Fruit fly (Drosophila melanogaster) whole organism, prepupa: ENCODE data around the gene Octbeta1R.
A peak's percentile ranks its signal among the peaks of the same experiment; 100 is the strongest.

ENCODE experiments used
- Blimp-1 ChIP-seq: fragments of 200-800 bp; sonication (Bioruptor generic); optimal IDR thresholded peaks from 3 replicates; lab custom pipeline; 2017; ENCODE audit warnings: missing biosample characterization, missing genetic modification characterization, mild to moderate bottlenecking, moderate library complexity, missing genetic modification reagents
- CG10631 ChIP-seq: fragments of 200-800 bp; sonication (Bioruptor generic); optimal IDR thresholded peaks from 2 replicates; lab custom pipeline; 2016; ENCODE audit warnings: missing biosample characterization, missing genetic modification characterization
- CG10669 ChIP-seq: fragments of 200-800 bp; sonication (Bioruptor generic); optimal IDR thresholded peaks from 3 replicates; lab custom pipeline; 2018; ENCODE audit warnings: missing biosample characterization, mild to moderate bottlenecking, missing genetic modification characterization, moderate library complexity
- CG11762 ChIP-seq: fragments of 200-800 bp; sonication (Bioruptor generic); optimal IDR thresholded peaks from 3 replicates; lab custom pipeline; 2016; ENCODE audit warnings: missing biosample characterization, missing genetic modification characterization; ENCODE audit not compliant: insufficient read depth
- CG11902 ChIP-seq: fragments of 200-800 bp; sonication (Bioruptor generic); optimal IDR thresholded peaks from 3 replicates; lab custom pipeline; 2016; ENCODE audit warnings: missing biosample characterization, missing genetic modification characterization
- CG1621 ChIP-seq: fragments of 200-800 bp; sonication (Bioruptor generic); optimal IDR thresholded peaks from 3 replicates; lab custom pipeline; 2018; ENCODE audit warnings: missing biosample characterization, mild to moderate bottlenecking, missing genetic modification characterization
- CG16779 ChIP-seq: fragments of 200-800 bp; sonication (Bioruptor generic); optimal IDR thresholded peaks from 3 replicates; lab custom pipeline; 2017; ENCODE audit warnings: missing biosample characterization, mild to moderate bottlenecking, missing genetic modification characterization
- CG3032 ChIP-seq: fragments of 200-800 bp; optimal IDR thresholded peaks from 2 replicates; lab custom pipeline; 2019; ENCODE audit warnings: missing biosample characterization, mild to moderate bottlenecking, missing genetic modification characterization, moderate library complexity
- CG31627 ChIP-seq: fragments of 200-800 bp; sonication (Bioruptor generic); optimal IDR thresholded peaks from 3 replicates; lab custom pipeline; 2016; ENCODE audit warnings: missing biosample characterization, missing genetic modification characterization
- CG32006 ChIP-seq: fragments of 200-800 bp; sonication (Bioruptor generic); optimal IDR thresholded peaks from 3 replicates; lab custom pipeline; 2017; ENCODE audit warnings: missing biosample characterization, mild to moderate bottlenecking, missing genetic modification characterization
- CG34406 ChIP-seq: fragments of 200-800 bp; sonication (Bioruptor generic); optimal IDR thresholded peaks from 3 replicates; lab custom pipeline; 2016; ENCODE audit warnings: missing biosample characterization, missing genetic modification characterization
- CG3919 ChIP-seq: fragments of 200-800 bp; sonication (Bioruptor generic); optimal IDR thresholded peaks from 3 replicates; lab custom pipeline; 2016; ENCODE audit warnings: missing biosample characterization, missing genetic modification characterization
- CG4318 ChIP-seq: fragments of 200-800 bp; sonication (Bioruptor generic); optimal IDR thresholded peaks from 3 replicates; lab custom pipeline; 2017; ENCODE audit warnings: missing biosample characterization, mild to moderate bottlenecking, missing genetic modification characterization
- CG6163 ChIP-seq: fragments of 200-800 bp; sonication (Bioruptor generic); IDR thresholded peaks from 3 replicates; pipeline ENCODE4 v1.3.6; 2022; ENCODE audit warnings: missing biosample characterization, missing genetic modification characterization
- CG6792 ChIP-seq: fragments of 200-800 bp; sonication (Bioruptor generic); optimal IDR thresholded peaks from 3 replicates; lab custom pipeline; 2016; ENCODE audit warnings: missing biosample characterization, missing genetic modification characterization
- CG6854 ChIP-seq: fragments of 200-800 bp; sonication (Bioruptor generic); optimal IDR thresholded peaks from 2 replicates; lab custom pipeline; 2017; ENCODE audit warnings: missing biosample characterization, mild to moderate bottlenecking, missing genetic modification characterization
- CG7368 ChIP-seq: fragments of 200-800 bp; sonication (Bioruptor generic); optimal IDR thresholded peaks from 3 replicates; lab custom pipeline; 2016; ENCODE audit warnings: missing biosample characterization, missing genetic modification characterization
- CG8119 ChIP-seq: fragments of 200-800 bp; sonication (Bioruptor generic); IDR thresholded peaks from 3 replicates; pipeline ENCODE4 v1.3.6; 2022; ENCODE audit warnings: missing biosample characterization, missing genetic modification characterization
- CG8319 ChIP-seq: fragments of 200-800 bp; sonication (Bioruptor generic); optimal IDR thresholded peaks from 3 replicates; lab custom pipeline; 2016; ENCODE audit warnings: missing biosample characterization, missing genetic modification characterization
- CG8632 ChIP-seq: fragments of 200-800 bp; sonication (Bioruptor generic); optimal IDR thresholded peaks from 3 replicates; lab custom pipeline; 2016; ENCODE audit warnings: missing biosample characterization, missing genetic modification characterization
- CG9139 ChIP-seq: fragments of 200-800 bp; sonication (Bioruptor generic); optimal IDR thresholded peaks from 3 replicates; lab custom pipeline; 2017; ENCODE audit warnings: missing biosample characterization, mild to moderate bottlenecking, missing genetic modification characterization
- Eip75B ChIP-seq: fragments of 200-800 bp; sonication (Bioruptor generic); optimal IDR thresholded peaks from 3 replicates; lab custom pipeline; 2016; ENCODE audit warnings: missing biosample characterization, missing genetic modification characterization
- Eip78C ChIP-seq: fragments of 200-800 bp; sonication (Bioruptor generic); peaks from one replicate; lab custom pipeline; 2016; ENCODE audit warnings: missing biosample characterization, missing genetic modification characterization
- Eip93F ChIP-seq: fragments of 200-800 bp; sonication (Bioruptor generic); optimal IDR thresholded peaks from 2 replicates; lab custom pipeline; 2016; ENCODE audit warnings: missing biosample characterization, mild to moderate bottlenecking, missing genetic modification characterization
- Ets21C ChIP-seq: fragments of 200-800 bp; sonication (Bioruptor generic); optimal IDR thresholded peaks from 3 replicates; lab custom pipeline; 2016; ENCODE audit warnings: missing biosample characterization, missing genetic modification characterization
- Ets96B ChIP-seq: fragments of 200-800 bp; optimal IDR thresholded peaks from 2 replicates; lab custom pipeline; 2019; ENCODE audit warnings: missing biosample characterization, mild to moderate bottlenecking, missing genetic modification characterization, moderate library complexity
- Gug ChIP-seq: fragments of 200-800 bp; sonication (Bioruptor generic); IDR thresholded peaks from 2 replicates; pipeline ENCODE4 v1.3.6; 2022; ENCODE audit warnings: missing biosample characterization, missing genetic modification characterization
- Lpt ChIP-seq: fragments of 200-800 bp; sonication (Bioruptor generic); optimal IDR thresholded peaks from 3 replicates; lab custom pipeline; 2016; ENCODE audit warnings: missing biosample characterization, missing genetic modification characterization
- Met ChIP-seq: fragments of 200-800 bp; sonication (Bioruptor generic); optimal IDR thresholded peaks from 3 replicates; lab custom pipeline; 2016; ENCODE audit warnings: missing biosample characterization, missing genetic modification characterization
- OdsH ChIP-seq: fragments of 200-800 bp; sonication (Bioruptor generic); optimal IDR thresholded peaks from 3 replicates; lab custom pipeline; 2016; ENCODE audit warnings: missing biosample characterization, missing genetic modification characterization
- Smox ChIP-seq: fragments of 200-800 bp; sonication (Bioruptor generic); optimal IDR thresholded peaks from 3 replicates; lab custom pipeline; 2016; ENCODE audit warnings: missing biosample characterization, missing genetic modification characterization
- Sox102F ChIP-seq: fragments of 200-800 bp; sonication (Bioruptor generic); optimal IDR thresholded peaks from 2 replicates; lab custom pipeline; 2016; ENCODE audit warnings: missing biosample characterization, mild to moderate bottlenecking, missing genetic modification characterization
- Sox14 ChIP-seq: fragments of 200-800 bp; sonication (Bioruptor generic); optimal IDR thresholded peaks from 3 replicates; lab custom pipeline; 2016; ENCODE audit warnings: missing biosample characterization, missing genetic modification characterization
- Sox15 ChIP-seq: fragments of 200-800 bp; sonication (Bioruptor generic); optimal IDR thresholded peaks from 3 replicates; lab custom pipeline; 2016; ENCODE audit warnings: missing biosample characterization, missing genetic modification characterization
- achi ChIP-seq: fragments of 200-800 bp; sonication (Bioruptor generic); optimal IDR thresholded peaks from 3 replicates; lab custom pipeline; 2016; ENCODE audit warnings: missing biosample characterization, missing genetic modification characterization
- acj6 ChIP-seq: fragments of 200-800 bp; sonication (Bioruptor generic); optimal IDR thresholded peaks from 3 replicates; lab custom pipeline; 2016; ENCODE audit warnings: missing biosample characterization, missing genetic modification characterization
- cyc ChIP-seq: fragments of 200-800 bp; sonication (Bioruptor generic); optimal IDR thresholded peaks from 3 replicates; lab custom pipeline; 2016; ENCODE audit warnings: missing biosample characterization, missing genetic modification characterization
- dsx ChIP-seq: fragments of 200-800 bp; optimal IDR thresholded peaks from 3 replicates; lab custom pipeline; 2019; ENCODE audit warnings: missing biosample characterization, mild to moderate bottlenecking, missing genetic modification characterization, moderate library complexity; ENCODE audit not compliant: poor library complexity, severe bottlenecking
- eg ChIP-seq: fragments of 200-800 bp; sonication (Bioruptor generic); IDR thresholded peaks from 3 replicates; pipeline ENCODE4 v1.3.6; 2022; ENCODE audit warnings: missing biosample characterization, missing genetic modification characterization
- esn ChIP-seq: fragments of 200-800 bp; sonication (Bioruptor generic); optimal IDR thresholded peaks from 2 replicates; lab custom pipeline; 2016; ENCODE audit warnings: missing biosample characterization, mild to moderate bottlenecking, missing genetic modification characterization, moderate library complexity
- fd85E ChIP-seq: fragments of 200-800 bp; sonication (Bioruptor generic); optimal IDR thresholded peaks from 3 replicates; lab custom pipeline; 2016; ENCODE audit warnings: missing biosample characterization, missing genetic modification characterization
- fkh ChIP-seq: fragments of 200-800 bp; sonication (Bioruptor generic); optimal IDR thresholded peaks from 3 replicates; lab custom pipeline; 2017; ENCODE audit warnings: missing biosample characterization, mild to moderate bottlenecking, missing genetic modification characterization, moderate library complexity
- lz ChIP-seq: fragments of 200-800 bp; sonication (Bioruptor generic); optimal IDR thresholded peaks from 3 replicates; lab custom pipeline; 2016; ENCODE audit warnings: missing biosample characterization, missing genetic modification characterization
- net ChIP-seq: fragments of 200-800 bp; sonication (Bioruptor generic); optimal IDR thresholded peaks from 3 replicates; lab custom pipeline; 2016; ENCODE audit warnings: missing biosample characterization, missing genetic modification characterization
- pdm3 ChIP-seq: fragments of 200-800 bp; sonication (Bioruptor generic); optimal IDR thresholded peaks from 3 replicates; lab custom pipeline; 2016; ENCODE audit warnings: missing biosample characterization, missing genetic modification characterization
- salr ChIP-seq, 2 experiments: fragments of 200-800 bp; sonication (Bioruptor generic); optimal IDR thresholded peaks; 3 replicates each; lab custom pipeline; 2016 to 2018; ENCODE audit warnings: missing biosample characterization in 2 of 2, missing genetic modification characterization in 2 of 2, mild to moderate bottlenecking in 1 of 2
- spab ChIP-seq: fragments of 200-800 bp; sonication (Bioruptor generic); optimal IDR thresholded peaks from 2 replicates; lab custom pipeline; 2017; ENCODE audit warnings: missing biosample characterization, mild to moderate bottlenecking, missing genetic modification characterization, missing genetic modification reagents
- ss ChIP-seq, 2 experiments: fragments of 200-800 bp; sonication (Bioruptor generic); optimal IDR thresholded peaks; 2 replicates in 1 of 2; 3 replicates in 1 of 2; lab custom pipeline; 2017 to 2018; ENCODE audit warnings: mild to moderate bottlenecking in 2 of 2, missing biosample characterization in 2 of 2, missing genetic modification characterization in 2 of 2, moderate library complexity in 1 of 2
- svp ChIP-seq: fragments of 200-800 bp; sonication (Bioruptor generic); peaks from one replicate; lab custom pipeline; 2016; ENCODE audit warnings: missing biosample characterization, missing genetic modification characterization
- topi ChIP-seq: fragments of 200-800 bp; sonication (Bioruptor generic); optimal IDR thresholded peaks from 3 replicates; lab custom pipeline; 2016; ENCODE audit warnings: missing biosample characterization, missing genetic modification characterization

Octbeta1R gene

DNA sequence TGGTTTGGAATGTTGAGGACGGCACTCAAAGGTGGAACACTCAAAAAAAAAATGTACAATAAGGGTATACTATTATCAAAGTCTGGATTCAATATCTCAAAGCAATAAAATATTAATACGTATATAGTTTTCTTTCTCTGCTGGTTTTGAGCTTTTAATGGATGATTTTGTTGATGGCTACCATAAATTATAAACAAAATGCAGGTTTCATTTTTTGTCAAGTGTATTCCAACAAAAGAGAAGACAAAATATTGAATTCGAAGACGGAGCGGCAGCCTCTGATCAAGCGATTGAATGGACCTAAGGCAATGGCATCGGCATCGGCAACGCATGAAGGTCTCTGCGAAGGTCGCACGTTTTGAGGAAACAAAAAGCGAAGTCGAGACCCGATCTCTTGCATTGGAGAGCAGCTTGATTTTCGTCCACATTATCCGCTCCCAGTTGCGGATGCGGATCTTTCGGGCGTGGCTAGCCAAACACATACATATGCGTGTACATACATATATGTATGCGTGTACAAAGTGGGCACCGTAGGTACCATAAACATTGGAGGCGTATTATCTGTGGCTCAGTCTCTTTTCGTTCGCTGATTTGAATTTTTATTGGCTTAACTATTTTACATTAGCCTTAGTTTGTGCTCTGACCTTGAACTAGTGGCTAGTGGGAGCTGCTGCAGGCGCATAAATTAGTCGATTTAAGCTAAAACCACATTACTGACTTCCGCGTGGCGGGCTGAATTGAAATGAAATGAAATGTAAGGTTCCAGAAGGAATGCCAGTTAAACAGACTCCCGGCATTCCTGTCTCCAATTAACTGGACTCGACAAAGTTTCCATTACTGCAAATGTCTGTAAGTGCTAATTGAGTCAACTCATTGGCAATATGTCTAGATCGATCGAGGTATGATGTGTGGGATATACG lies 39.7 kb downstream of the Octbeta1R start:
- TF ChIP-seq CG9139 (GFP tag; lab: Kevin White, UChicago) = peak; percentile 47
- peak; percentile 73 for TF ChIP-seq CG6792 (GFP tag; lab: Kevin White, UChicago)
- TF ChIP-seq Lpt (GFP tag; lab: Kevin White, UChicago) = no peak
- no peak for TF ChIP-seq CG32006
- TF ChIP-seq lz (GFP tag; lab: Kevin White, UChicago) = peak; percentile 32
- TF ChIP-seq Gug = no peak
- peak; percentile 80 for TF ChIP-seq spab (GFP tag; lab: Kevin White, UChicago)
- TF ChIP-seq esn (GFP tag; lab: Kevin White, UChicago) = peak; percentile 51
- TF ChIP-seq topi (GFP tag; lab: Kevin White, UChicago) = peak; percentile 50
- peak; percentile 66 for TF ChIP-seq OdsH (GFP tag; lab: Kevin White, UChicago)
- TF ChIP-seq CG16779 (tag; lab: Kevin White, UChicago) = peak; percentile 32
- TF ChIP-seq Blimp-1 = no peak
- peak; percentile 28 for TF ChIP-seq CG31627 (GFP tag; lab: Kevin White, UChicago)
- TF ChIP-seq Eip93F (GFP tag; lab: Kevin White, UChicago) = no peak
- peak; percentile 85 for TF ChIP-seq Ets96B (tag; lab: Kevin White, UChicago)
- peak; percentile 46 for TF ChIP-seq net (GFP tag; lab: Kevin White, UChicago)
- TF ChIP-seq CG10669 (GFP tag; lab: Kevin White, UChicago) = peak; percentile 79
- peak; percentile 72 for TF ChIP-seq CG34406 (GFP tag; lab: Kevin White, UChicago)
- no peak for TF ChIP-seq CG8119 (GFP tag; lab: Robert Waterston, UW)
- TF ChIP-seq eg = no peak
- TF ChIP-seq CG3919 (GFP tag; lab: Kevin White, UChicago) = peak; percentile 79
- peak; percentile 57 for TF ChIP-seq Met (GFP tag; lab: Kevin White, UChicago)
- peak; percentile 71 for TF ChIP-seq achi (GFP tag; lab: Kevin White, UChicago)
- TF ChIP-seq Sox15 (GFP tag; lab: Kevin White, UChicago) = peak; percentile 57
- TF ChIP-seq CG6854 = no peak
- peak; percentile 79 for TF ChIP-seq dsx
- peak; percentile 58 for TF ChIP-seq CG11762 (GFP tag; lab: Kevin White, UChicago)
- peak; percentile 74 for TF ChIP-seq CG8632 (GFP tag; lab: Kevin White, UChicago)
- TF ChIP-seq CG6163 (GFP tag; lab: Robert Waterston, UW) = peak; percentile 82
- TF ChIP-seq CG3032 (tag; lab: Kevin White, UChicago) = peak; percentile 82
- no peak for TF ChIP-seq fkh (GFP tag; lab: Kevin White, UChicago)
- peak; percentile 94 for TF ChIP-seq Eip78C (GFP tag; lab: Kevin White, UChicago)
- TF ChIP-seq pdm3 (GFP tag; lab: Kevin White, UChicago) = peak; percentile 71
- TF ChIP-seq CG1621 = peak; percentile 77
- peak; percentile 44 for TF ChIP-seq CG8319 (GFP tag; lab: Kevin White, UChicago)
- no peak for TF ChIP-seq Smox
- no peak for TF ChIP-seq Ets21C (GFP tag; lab: Kevin White, UChicago)
- TF ChIP-seq Sox14 (GFP tag; lab: Kevin White, UChicago) = peak; percentile 61
- peak; percentile 83 for TF ChIP-seq svp (GFP tag; lab: Kevin White, UChicago)
- peak; percentile 74 for TF ChIP-seq CG7368 (GFP tag; lab: Kevin White, UChicago)
- TF ChIP-seq CG11902 (GFP tag; lab: Kevin White, UChicago) = peak; percentile 54
- peak; percentile 77 for TF ChIP-seq CG10631
- TF ChIP-seq ss (GFP tag; optimal IDR thresholded peaks at IDR 0.05; lab: Kevin White, UChicago) = peak; percentile 71 to 73
- peak; percentile 65 for TF ChIP-seq acj6
- TF ChIP-seq Eip75B = peak; percentile 82
- peak; percentile 49 for TF ChIP-seq cyc (GFP tag; lab: Kevin White, UChicago)
- peak in 1 of 2 experiments; percentile 66 for TF ChIP-seq salr (GFP tag; optimal IDR thresholded peaks at IDR 0.05; lab: Kevin White, UChicago)
- peak; percentile 3 for TF ChIP-seq fd85E (GFP tag; lab: Kevin White, UChicago)
- TF ChIP-seq CG4318 = no peak
- TF ChIP-seq Sox102F = peak; percentile 28
